Fruit fly (Drosophila melanogaster) whole organism, prepupa: ENCODE data around the gene CG5026.

Experiments
- Blimp-1 ChIP-seq: fragments of 200-800 bp; sonication (Bioruptor generic); optimal IDR thresholded peaks from 3 replicates; lab custom pipeline; 2017; ENCODE audit warnings: missing biosample characterization, missing genetic modification characterization, mild to moderate bottlenecking, moderate library complexity, missing genetic modification reagents
- CG3032 ChIP-seq: fragments of 200-800 bp; optimal IDR thresholded peaks from 2 replicates; lab custom pipeline; 2019; ENCODE audit warnings: missing biosample characterization, mild to moderate bottlenecking, missing genetic modification characterization, moderate library complexity
- Hr38 ChIP-seq: sonication (Bioruptor generic); optimal IDR thresholded peaks from 2 replicates; lab custom pipeline; 2016; ENCODE audit warnings: missing biosample characterization, missing genetic modification characterization
- Lpt ChIP-seq: fragments of 200-800 bp; sonication (Bioruptor generic); optimal IDR thresholded peaks from 3 replicates; lab custom pipeline; 2016; ENCODE audit warnings: missing biosample characterization, missing genetic modification characterization
- OdsH ChIP-seq: fragments of 200-800 bp; sonication (Bioruptor generic); optimal IDR thresholded peaks from 3 replicates; lab custom pipeline; 2016; ENCODE audit warnings: missing biosample characterization, missing genetic modification characterization
- dsx ChIP-seq: fragments of 200-800 bp; optimal IDR thresholded peaks from 3 replicates; lab custom pipeline; 2019; ENCODE audit warnings: missing biosample characterization, mild to moderate bottlenecking, missing genetic modification characterization, moderate library complexity; ENCODE audit not compliant: poor library complexity, severe bottlenecking
- ss ChIP-seq, 2 experiments: fragments of 200-800 bp; sonication (Bioruptor generic); optimal IDR thresholded peaks; 2 replicates in 1 of 2; 3 replicates in 1 of 2; lab custom pipeline; 2017 to 2018; ENCODE audit warnings: mild to moderate bottlenecking in 2 of 2, missing biosample characterization in 2 of 2, missing genetic modification characterization in 2 of 2, moderate library complexity in 1 of 2
- svp ChIP-seq: fragments of 200-800 bp; sonication (Bioruptor generic); peaks from one replicate; lab custom pipeline; 2016; ENCODE audit warnings: missing biosample characterization, missing genetic modification characterization

DNA sequence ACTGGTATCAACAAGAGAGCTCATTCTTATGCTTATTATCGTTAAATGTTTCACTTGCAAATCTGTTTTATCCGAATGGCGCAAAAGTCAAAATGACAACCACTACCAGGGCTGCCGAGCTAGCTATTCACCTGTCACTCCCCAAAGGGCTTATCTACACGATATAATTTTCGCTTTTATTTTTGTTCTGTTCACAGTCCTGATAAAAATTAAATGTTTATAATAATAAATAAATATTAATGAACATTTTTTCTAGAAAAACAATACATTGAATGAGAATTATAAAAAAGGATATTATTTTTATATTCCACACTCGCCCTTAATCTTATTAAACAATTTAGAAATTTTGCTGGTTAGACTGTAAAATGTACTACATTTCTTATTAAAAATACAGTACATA is 41.4 kb downstream of the CG5026 start, which contains the start of gene CG5194:
- TF ChIP-seq dsx (GFP tag; lab: Kevin White, UChicago) (no peak), OdsH (GFP tag; lab: Kevin White, UChicago) (no peak), Lpt (GFP tag; lab: Kevin White, UChicago) (no peak), svp (GFP tag; lab: Kevin White, UChicago) (no peak), ss (GFP tag; optimal IDR thresholded peaks at IDR 0.05; lab: Kevin White, UChicago) (no peak), CG3032 (no peak), Hr38 (GFP tag; lab: Kevin White, UChicago) (no peak), Blimp-1 (GFP tag; lab: Kevin White, UChicago) (no peak)
